Worm (Caenorhabditis elegans): ENCODE results near the gene F20D6.5.

DNA sequence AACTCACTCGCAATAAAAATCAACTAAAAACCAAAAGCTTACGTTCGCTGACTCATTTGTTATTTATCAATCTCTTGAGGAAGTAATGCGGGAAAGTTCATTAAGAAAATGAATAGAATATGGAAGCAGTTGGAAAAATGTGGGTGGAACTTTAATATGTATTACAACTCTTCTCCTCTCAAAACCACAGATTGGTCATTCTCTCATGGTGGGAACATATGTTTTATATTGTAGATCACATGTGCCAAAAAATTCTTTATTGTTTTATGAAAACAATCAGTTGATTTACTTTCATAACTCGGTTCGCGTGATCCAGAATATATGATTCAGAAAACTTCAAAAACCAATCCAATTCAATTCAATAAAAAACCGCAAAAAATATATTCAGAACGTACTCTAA, 9.9 kb downstream of the F20D6.5 start:
- TF ChIP-seq snpc-4 (tag; optimal IDR thresholded peaks at IDR 0.05) (no peak), F13H6.1 (tag; optimal IDR thresholded peaks at IDR 0.05) (no peak), ZK546.5 (tag; optimal IDR thresholded peaks at IDR 0.05) (no peak), ama-1 (optimal IDR thresholded peaks at IDR 0.05) (no peak), unc-39 (tag; optimal IDR thresholded peaks at IDR 0.05) (no peak), ztf-11 (tag; optimal IDR thresholded peaks at IDR 0.05) (no peak), ztf-4 (tag; optimal IDR thresholded peaks at IDR 0.05) (no peak), nhr-237 (tag; optimal IDR thresholded peaks at IDR 0.05) (no peak), lin-39 (tag; optimal IDR thresholded peaks at IDR 0.05) (no peak), nhr-77 (tag; optimal IDR thresholded peaks at IDR 0.05) (no peak), mbf-1 (tag; optimal IDR thresholded peaks at IDR 0.05) (no peak), nhr-25 (tag; optimal IDR thresholded peaks at IDR 0.05) (no peak)

Measured in whole organism, L2 larva.